Fruit fly (Drosophila melanogaster): ENCODE results near the gene CRMP.

Gene CRMP

dm6 chr3R:5565623-5566022 lies 5.3 kb upstream of the CRMP start (continued):
- TF ChIP-seq CG8290 (GFP tag; optimal IDR thresholded peaks at IDR 0.05) (no peak), CG8290 (tag; optimal IDR thresholded peaks at IDR 0.05) (peak in 1 of 2 experiments; percentile 84), Hsf (GFP tag; optimal IDR thresholded peaks at IDR 0.05) (peak; percentile 76), sob (GFP tag; IDR thresholded peaks at IDR 0.05) (peak; percentile 85), dmrt11E (tag; optimal IDR thresholded peaks at IDR 0.05) (no peak), C15 (GFP tag; IDR thresholded peaks at IDR 0.05) (peak; percentile 74; the same call in 2 of the 3 replicates), ERR (GFP tag; optimal IDR thresholded peaks at IDR 0.05) (peak; percentile 68), so (GFP tag; IDR thresholded peaks at IDR 0.05) (peak; percentile 76), ssp (GFP tag; IDR thresholded peaks at IDR 0.05) (peak; percentile 59), Pdp1 (GFP tag; optimal IDR thresholded peaks at IDR 0.05) (peak; percentile 74 to 78), CG11398 (GFP tag; optimal IDR thresholded peaks at IDR 0.05) (peak; percentile 49), Bdp1 (GFP tag; optimal IDR thresholded peaks at IDR 0.05) (peak; percentile 69), CG4820 (GFP tag; optimal IDR thresholded peaks at IDR 0.05) (peak; percentile 65), CG8924 (tag; optimal IDR thresholded peaks at IDR 0.05) (peak; percentile 80), sens (GFP tag) (peak; percentile 96), CG11456 (GFP tag; IDR thresholded peaks at IDR 0.05) (peak; percentile 83), rib (GFP tag; IDR thresholded peaks at IDR 0.05) (peak; percentile 79), MBD-R2 (GFP tag; IDR thresholded peaks at IDR 0.05) (peak; percentile 66), CG15601 (tag; optimal IDR thresholded peaks at IDR 0.05) (peak; percentile 33), yki (optimal IDR thresholded peaks at IDR 0.05) (no peak), TFAM (GFP tag; optimal IDR thresholded peaks at IDR 0.05) (no peak), GATAe (GFP tag; conservative IDR thresholded peaks at IDR 0.05) (peak; percentile 94), pfk (GFP tag; optimal IDR thresholded peaks at IDR 0.05) (no peak), CG13123 (GFP tag; optimal IDR thresholded peaks at IDR 0.05) (peak; percentile 41), Hand (GFP tag; optimal IDR thresholded peaks at IDR 0.05) (peak; percentile 55), bbx (GFP tag; IDR thresholded peaks at IDR 0.05; ENCODE audit: partially characterized antibody) (no peak), fd3F (GFP tag; optimal IDR thresholded peaks at IDR 0.05) (peak; percentile 73), CG1792 (GFP tag; optimal IDR thresholded peaks at IDR 0.05) (peak; percentile 63), Trl (optimal IDR thresholded peaks at IDR 0.05) (no peak), Trl (GFP tag; optimal IDR thresholded peaks at IDR 0.05) (peak; percentile 37), CoRest (tag; optimal IDR thresholded peaks at IDR 0.05) (peak; percentile 81), CG14710 (tag; optimal IDR thresholded peaks at IDR 0.05) (peak; percentile 28), Dbx (GFP tag; IDR thresholded peaks at IDR 0.05) (peak; percentile 85), Camta (GFP tag; optimal IDR thresholded peaks at IDR 0.05) (peak; percentile 77), CG6689 (GFP tag; IDR thresholded peaks at IDR 0.05) (peak; percentile 85), CG16813 (GFP tag; IDR thresholded peaks at IDR 0.05; ENCODE audit: partially characterized antibody) (no peak), mirr (GFP tag; optimal IDR thresholded peaks at IDR 0.05) (peak; percentile 92), grn (GFP tag; optimal IDR thresholded peaks at IDR 0.05) (peak; percentile 92), CG2120 (GFP tag; optimal IDR thresholded peaks at IDR 0.05) (peak; percentile 88), CG1647 (GFP tag; optimal IDR thresholded peaks at IDR 0.05) (peak; percentile 35), CG9817 (tag; optimal IDR thresholded peaks at IDR 0.05) (peak; percentile 63), CG8281 (tag; optimal IDR thresholded peaks at IDR 0.05) (peak; percentile 62), CTCF (GFP tag; optimal IDR thresholded peaks at IDR 0.05) (peak; percentile 14), Dad (GFP tag; optimal IDR thresholded peaks at IDR 0.05) (peak; percentile 62), CG1529 (GFP tag; optimal IDR thresholded peaks at IDR 0.05) (peak; percentile 70), disco-r (GFP tag; optimal IDR thresholded peaks at IDR 0.05) (peak; percentile 26), CG12104 (GFP tag; optimal IDR thresholded peaks at IDR 0.05) (peak; percentile 24), kah (GFP tag; optimal IDR thresholded peaks at IDR 0.05) (peak; percentile 36), row (GFP tag; IDR thresholded peaks at IDR 0.05) (peak; percentile 92), phol (tag; optimal IDR thresholded peaks at IDR 0.05) (peak; percentile 69), CG1603 (tag; optimal IDR thresholded peaks at IDR 0.05) (peak; percentile 77), sqz (GFP tag; optimal IDR thresholded peaks at IDR 0.05) (no peak), CG7271 (tag; optimal IDR thresholded peaks at IDR 0.05) (no peak), Tbp (GFP tag; optimal IDR thresholded peaks at IDR 0.05) (no peak)
